Worm (Caenorhabditis elegans) whole organism, L1 larva: ENCODE data around the gene irld-49.
A peak's percentile ranks its signal among the peaks of the same experiment; 100 is the strongest.

Source experiments
- C34B4.2 ChIP-seq: sonication (generic microtip); optimal IDR thresholded peaks from 2 replicates; lab custom pipeline; 2017; ENCODE audit warnings: mild to moderate bottlenecking, missing genetic modification characterization, missing compliant biosample characterization
- F16B12.6 ChIP-seq: fragments of 150-350 bp; optimal IDR thresholded peaks from 2 replicates; lab custom pipeline; 2014; ENCODE audit warnings: missing biosample characterization, missing genetic modification characterization
- Y116A8C.19 ChIP-seq: sonication (generic microtip); optimal IDR thresholded peaks from 2 replicates; lab custom pipeline; 2016; ENCODE audit warnings: missing compliant biosample characterization, missing genetic modification characterization, borderline replicate concordance
- alr-1 ChIP-seq: fragments of 200-800 bp; sonication (Bioruptor generic); optimal IDR thresholded peaks from 2 replicates; lab custom pipeline; 2018; ENCODE audit warnings: borderline replicate concordance, mild to moderate bottlenecking, missing genetic modification characterization, missing compliant biosample characterization
- aly-2 ChIP-seq: fragments of 150-350 bp; optimal IDR thresholded peaks from 2 replicates; lab custom pipeline; 2014; ENCODE audit warnings: missing biosample characterization, missing genetic modification characterization
- blmp-1 ChIP-seq: fragments of 150-350 bp; optimal IDR thresholded peaks from 2 replicates; lab custom pipeline; 2014; ENCODE audit warnings: missing biosample characterization, missing genetic modification characterization
- ceh-82 ChIP-seq, 3 experiments: fragments of 150-350 bp in 1 of 3; sonication (generic microtip) in 2 of 3; optimal IDR thresholded peaks; 2 replicates each; lab custom pipeline; 2014 to 2017; ENCODE audit warnings: missing biosample characterization in 3 of 3, missing genetic modification characterization in 3 of 3
- ceh-88 ChIP-seq: fragments of 200-800 bp; sonication (Bioruptor generic); IDR thresholded peaks from 2 replicates; pipeline ENCODE4 v1.3.6; 2022; ENCODE audit warnings: missing genetic modification characterization, missing compliant biosample characterization
- dpl-1 ChIP-seq, 3 experiments: fragments of 150-350 bp in 2 of 3; sonication (generic microtip) in 1 of 3; optimal IDR thresholded peaks; 2 replicates each; lab custom pipeline; 2014 to 2017; ENCODE audit warnings: missing biosample characterization in 3 of 3, missing genetic modification characterization in 3 of 3, missing genetic modification reagents in 3 of 3
- efl-1 ChIP-seq, 4 experiments: fragments of 150-350 bp; optimal IDR thresholded peaks in 3 of 4; peaks in 1 of 4; 1 replicate in 1 of 4; 2 replicates in 3 of 4; lab custom pipeline; 2014; ENCODE audit warnings: missing biosample characterization in 2 of 4, missing genetic modification characterization in 2 of 4, missing genetic modification reagents in 2 of 4
- efl-3 ChIP-seq: fragments of 200-800 bp; sonication (Bioruptor generic); optimal IDR thresholded peaks from 2 replicates; lab custom pipeline; 2018; ENCODE audit warnings: mild to moderate bottlenecking, missing genetic modification characterization, missing compliant biosample characterization
- egl-13 ChIP-seq: sonication (generic microtip); optimal IDR thresholded peaks from 2 replicates; lab custom pipeline; 2016; ENCODE audit warnings: missing genotype, missing genetic modification reagents, missing genetic modification characterization, missing compliant biosample characterization
- fkh-8 ChIP-seq: sonication (generic microtip); optimal IDR thresholded peaks from 2 replicates; lab custom pipeline; 2016; ENCODE audit warnings: mild to moderate bottlenecking, missing genetic modification characterization, missing compliant biosample characterization
- grh-1 ChIP-seq: fragments of 200-800 bp; sonication (Bioruptor generic); IDR thresholded peaks from 2 replicates; pipeline ENCODE4 v1.3.6; 2022; ENCODE audit warnings: missing genetic modification reagents, missing genetic modification characterization, missing compliant biosample characterization
- hpl-2 ChIP-seq: fragments of 150-350 bp; optimal IDR thresholded peaks from 2 replicates; lab custom pipeline; 2014; ENCODE audit warnings: missing biosample characterization, missing genetic modification reagents, missing genetic modification characterization
- irx-1 ChIP-seq: sonication (generic microtip); optimal IDR thresholded peaks from 2 replicates; lab custom pipeline; 2016; ENCODE audit warnings: missing genetic modification characterization, missing compliant biosample characterization
- isw-1 ChIP-seq: fragments of 200-800 bp; sonication (Bioruptor generic); IDR thresholded peaks from 2 replicates; pipeline ENCODE4 v1.3.6; 2022; ENCODE audit warnings: missing genetic modification characterization, missing compliant biosample characterization
- lin-14 ChIP-seq: fragments of 200-800 bp; sonication (Bioruptor generic); optimal IDR thresholded peaks from 2 replicates; lab custom pipeline; 2018; ENCODE audit warnings: mild to moderate bottlenecking, missing genetic modification characterization, moderate library complexity, missing compliant biosample characterization
- lin-35 ChIP-seq, 2 experiments: fragments of 150-350 bp; optimal IDR thresholded peaks; 2 replicates each; lab custom pipeline; 2014; ENCODE audit warnings: missing biosample characterization in 2 of 2, missing genetic modification characterization in 2 of 2, missing genetic modification reagents in 2 of 2
- lsy-2 ChIP-seq, 2 experiments: fragments of 150-350 bp; optimal IDR thresholded peaks; 2 replicates each; lab custom pipeline; 2014; ENCODE audit warnings: missing biosample characterization in 2 of 2, missing genetic modification characterization in 2 of 2
- mab-9 ChIP-seq: fragments of 200-800 bp; sonication (Bioruptor generic); IDR thresholded peaks from 2 replicates; pipeline ENCODE4 v1.3.6; 2022; ENCODE audit warnings: missing genetic modification reagents, missing genetic modification characterization, missing compliant biosample characterization
- mdl-1 ChIP-seq, 2 experiments: fragments of 150-350 bp; optimal IDR thresholded peaks; 2 replicates each; lab custom pipeline; 2014 to 2017; ENCODE audit warnings: missing biosample characterization in 2 of 2, missing genetic modification characterization in 2 of 2, inconsistent platforms in 1 of 2
- nhr-11 ChIP-seq: fragments of 150-350 bp; optimal IDR thresholded peaks from 2 replicates; lab custom pipeline; 2014; ENCODE audit warnings: missing biosample characterization, missing genetic modification characterization
- nhr-20 ChIP-seq: sonication (generic microtip); optimal IDR thresholded peaks from 2 replicates; lab custom pipeline; 2016; ENCODE audit warnings: mild to moderate bottlenecking, missing genetic modification characterization, missing compliant biosample characterization
- nhr-47 ChIP-seq: sonication (generic microtip); optimal IDR thresholded peaks from 2 replicates; lab custom pipeline; 2016; ENCODE audit warnings: mild to moderate bottlenecking, missing genetic modification characterization, moderate library complexity, missing compliant biosample characterization
- nhr-71 ChIP-seq: sonication (generic microtip); optimal IDR thresholded peaks from 2 replicates; lab custom pipeline; 2016; ENCODE audit warnings: mild to moderate bottlenecking, missing genetic modification characterization, moderate library complexity, missing compliant biosample characterization
- nhr-85 ChIP-seq: sonication (generic microtip); peaks from one replicate; lab custom pipeline; 2016; ENCODE audit warnings: missing genetic modification characterization, inconsistent platforms, missing compliant biosample characterization
- snu-23 ChIP-seq: sonication (generic microtip); optimal IDR thresholded peaks from 2 replicates; lab custom pipeline; 2016; ENCODE audit warnings: missing genetic modification characterization, missing compliant biosample characterization
- sup-37 ChIP-seq: fragments of 200-800 bp; sonication (Bioruptor generic); optimal IDR thresholded peaks from 2 replicates; lab custom pipeline; 2018; ENCODE audit warnings: mild to moderate bottlenecking, missing genetic modification characterization, missing compliant biosample characterization
- swsn-7 ChIP-seq: sonication (generic microtip); optimal IDR thresholded peaks from 2 replicates; lab custom pipeline; 2016; ENCODE audit warnings: missing genetic modification characterization, missing compliant biosample characterization
- tbx-2 ChIP-seq: sonication (generic microtip); optimal IDR thresholded peaks from 2 replicates; lab custom pipeline; 2016; ENCODE audit warnings: missing genetic modification characterization, missing compliant biosample characterization
- unc-30 ChIP-seq: sonication (generic microtip); optimal IDR thresholded peaks from 2 replicates; lab custom pipeline; 2017; ENCODE audit warnings: missing biosample characterization, missing genetic modification characterization
- unc-86 ChIP-seq: sonication (generic microtip); optimal IDR thresholded peaks from 2 replicates; lab custom pipeline; 2016; ENCODE audit warnings: missing genetic modification characterization, missing compliant biosample characterization
- vab-15 ChIP-seq: sonication (generic microtip); optimal IDR thresholded peaks from 2 replicates; lab custom pipeline; 2017; ENCODE audit warnings: missing genotype, mild to moderate bottlenecking, missing genetic modification characterization, missing compliant biosample characterization
- xbp-1 ChIP-seq: sonication (generic microtip); optimal IDR thresholded peaks from 2 replicates; lab custom pipeline; 2016; ENCODE audit warnings: missing genetic modification characterization, missing compliant biosample characterization
- zag-1 ChIP-seq: fragments of 150-350 bp; optimal IDR thresholded peaks from 2 replicates; lab custom pipeline; 2014; ENCODE audit warnings: missing biosample characterization, missing genetic modification characterization
- ztf-11 ChIP-seq, 2 experiments: sonication (generic microtip); optimal IDR thresholded peaks; 2 replicates each; lab custom pipeline; 2016 to 2017; ENCODE audit warnings: missing genetic modification characterization in 2 of 2, missing biosample characterization in 1 of 2, missing compliant biosample characterization in 1 of 2
- ztf-4 ChIP-seq: fragments of 150-350 bp; optimal IDR thresholded peaks from 2 replicates; lab custom pipeline; 2014; ENCODE audit warnings: missing biosample characterization, missing genetic modification characterization

Gene irld-49

ce11 chrII:2976597-2976996, 32.6 kb downstream of the irld-49 start, which contains the start of gene nhr-88:
Gene nhr-88 (plus strand): TSS chrII:2976639.
- TF ChIP-seq isw-1 (GFP tag; lab: Robert Waterston, UW) = peak; percentile 23; the same call in 1 of the 2 replicates
- no peak for TF ChIP-seq lin-35 (GFP tag; optimal IDR thresholded peaks at IDR 0.05; lab: Kevin White, UChicago)
- no peak for TF ChIP-seq alr-1
- no peak for TF ChIP-seq nhr-20 (tag; lab: Kevin White, UChicago)
- no peak for TF ChIP-seq ztf-11 (tag; optimal IDR thresholded peaks at IDR 0.05; lab: Kevin White, UChicago)
- TF ChIP-seq snu-23 (GFP tag; lab: Kevin White, UChicago) = peak; percentile 23
- TF ChIP-seq ceh-82 (tag; optimal IDR thresholded peaks at IDR 0.05; lab: Kevin White, UChicago) = peak in 1 of 3 experiments; percentile 48
- peak; percentile 12 for TF ChIP-seq xbp-1 (tag; lab: Kevin White, UChicago)
- no peak for TF ChIP-seq Y116A8C.19 (tag; lab: Kevin White, UChicago)
- peak; percentile 60 for TF ChIP-seq fkh-8 (tag; lab: Kevin White, UChicago)
- peak; percentile 9 for TF ChIP-seq swsn-7
- no peak for TF ChIP-seq aly-2 (tag; lab: Kevin White, UChicago)
- TF ChIP-seq nhr-71 = peak; percentile 41
- TF ChIP-seq egl-13 (tag; lab: Kevin White, UChicago) = peak; percentile 38
- peak; percentile 32 for TF ChIP-seq unc-86 (tag; lab: Kevin White, UChicago)
- TF ChIP-seq efl-1 (optimal IDR thresholded peaks at IDR 0.05; lab: Kevin White, UChicago) = peak in 1 of 2 experiments; percentile 10
- peak in 1 of 2 experiments; percentile 54 for TF ChIP-seq efl-1 (GFP tag; optimal IDR thresholded peaks at IDR 0.05 in 1 of 2; lab: Kevin White, UChicago)
- TF ChIP-seq tbx-2 (tag; lab: Kevin White, UChicago) = peak; percentile 20
- peak in 1 of 2 experiments; percentile 42 for TF ChIP-seq lsy-2 (tag; optimal IDR thresholded peaks at IDR 0.05; lab: Kevin White, UChicago)
- TF ChIP-seq lin-14 (GFP tag; lab: Kevin White, UChicago) = peak; percentile 79
- no peak for TF ChIP-seq nhr-11 (tag; lab: Kevin White, UChicago)
- no peak for TF ChIP-seq dpl-1 (GFP tag; optimal IDR thresholded peaks at IDR 0.05; lab: Kevin White, UChicago)
- TF ChIP-seq nhr-47 = peak; percentile 36

- TF ChIP-seq fkh-8 (tag; lab: Kevin White, UChicago) (no peak), snu-23 (GFP tag; lab: Kevin White, UChicago) (peak; percentile 6), lsy-2 (tag; optimal IDR thresholded peaks at IDR 0.05; lab: Kevin White, UChicago) (peak in 1 of 2 experiments; percentile 3), F16B12.6 (tag; lab: Kevin White, UChicago) (no peak), mdl-1 (tag; optimal IDR thresholded peaks at IDR 0.05; lab: Kevin White, UChicago) (no peak), vab-15 (tag; lab: Kevin White, UChicago) (no peak), ceh-88 (GFP tag; lab: Robert Waterston, UW) (no peak), swsn-7 (no peak), efl-3 (GFP tag; lab: Kevin White, UChicago) (no peak), sup-37 (GFP tag; lab: Kevin White, UChicago) (no peak), nhr-85 (tag; lab: Kevin White, UChicago) (peak; percentile 88), lin-35 (GFP tag; optimal IDR thresholded peaks at IDR 0.05; lab: Kevin White, UChicago) (peak in 1 of 2 experiments; percentile 45), isw-1 (GFP tag; lab: Robert Waterston, UW) (no peak), mab-9 (GFP tag; lab: Robert Waterston, UW) (no peak), zag-1 (tag; lab: Kevin White, UChicago) (no peak), unc-30 (tag; lab: Kevin White, UChicago) (no peak), grh-1 (peak; percentile 68), ceh-82 (tag; optimal IDR thresholded peaks at IDR 0.05; lab: Kevin White, UChicago) (no peak), dpl-1 (GFP tag; optimal IDR thresholded peaks at IDR 0.05; lab: Kevin White, UChicago) (peak in 1 of 3 experiments; percentile 21), efl-1 (optimal IDR thresholded peaks at IDR 0.05; lab: Kevin White, UChicago) (peak in 1 of 2 experiments; percentile 7), efl-1 (GFP tag; optimal IDR thresholded peaks at IDR 0.05 in 1 of 2; lab: Kevin White, UChicago) (no peak), lin-14 (GFP tag; lab: Kevin White, UChicago) (peak; percentile 29), Y116A8C.19 (tag; lab: Kevin White, UChicago) (no peak), nhr-11 (tag; lab: Kevin White, UChicago) (no peak), nhr-20 (tag; lab: Kevin White, UChicago) (no peak), ztf-4 (tag; lab: Kevin White, UChicago) (no peak), hpl-2 (GFP tag; lab: Kevin White, UChicago) (no peak), irx-1 (tag; lab: Kevin White, UChicago) (no peak), C34B4.2 (tag; lab: Kevin White, UChicago) (no peak), blmp-1 (peak; percentile 89)
- TF ChIP-seq, all 84 proteins: peak for 9
Observed at ce11 chrII:2977652-2978051, 33.7 kb downstream of the irld-49 start.
